Worm (Caenorhabditis elegans) whole organism, late embryonic: ENCODE data around the gene rpb-8.

ENCODE experiments used
- T23F11.4 ChIP-seq: fragments of 200-800 bp; sonication (Bioruptor generic); optimal IDR thresholded peaks from 2 replicates; lab custom pipeline; 2018; ENCODE audit warnings: mild to moderate bottlenecking, missing genetic modification characterization, missing compliant biosample characterization
- ama-1 ChIP-seq: fragments of 150-350 bp; optimal IDR thresholded peaks from 2 replicates; lab custom pipeline; 2014
- ceh-48 ChIP-seq: sonication (generic microtip); optimal IDR thresholded peaks from 2 replicates; lab custom pipeline; 2016; ENCODE audit warnings: missing genetic modification characterization, inconsistent platforms, missing compliant biosample characterization
- ceh-6 ChIP-seq: fragments of 200-800 bp; sonication (Bioruptor generic); optimal IDR thresholded peaks from 2 replicates; lab custom pipeline; 2018; ENCODE audit warnings: mild to moderate bottlenecking, missing genetic modification characterization, missing compliant biosample characterization
- dmd-4 ChIP-seq: sonication (generic microtip); optimal IDR thresholded peaks from 2 replicates; lab custom pipeline; 2016; ENCODE audit warnings: borderline replicate concordance, missing genetic modification characterization, missing compliant biosample characterization
- eyg-1 ChIP-seq: sonication (generic microtip); optimal IDR thresholded peaks from 2 replicates; lab custom pipeline; 2016; ENCODE audit warnings: missing genotype, missing genetic modification characterization, missing compliant biosample characterization
- fkh-10 ChIP-seq: fragments of 150-350 bp; optimal IDR thresholded peaks from 2 replicates; lab custom pipeline; 2014; ENCODE audit warnings: missing biosample characterization, missing genetic modification reagents, missing genetic modification characterization
- madf-2 ChIP-seq: sonication (generic microtip); optimal IDR thresholded peaks from 2 replicates; lab custom pipeline; 2017; ENCODE audit warnings: missing genetic modification characterization, missing compliant biosample characterization
- pqm-1 ChIP-seq: sonication (generic microtip); optimal IDR thresholded peaks from 2 replicates; lab custom pipeline; 2016; ENCODE audit warnings: missing genetic modification characterization, missing compliant biosample characterization
- pros-1 ChIP-seq: fragments of 150-350 bp; optimal IDR thresholded peaks from 2 replicates; lab custom pipeline; 2014; ENCODE audit warnings: missing biosample characterization, missing genetic modification reagents, missing genetic modification characterization
- ttx-3 ChIP-seq: sonication (generic microtip); optimal IDR thresholded peaks from 2 replicates; lab custom pipeline; 2016; ENCODE audit warnings: missing genetic modification reagents, missing genetic modification characterization, missing compliant biosample characterization

DNA sequence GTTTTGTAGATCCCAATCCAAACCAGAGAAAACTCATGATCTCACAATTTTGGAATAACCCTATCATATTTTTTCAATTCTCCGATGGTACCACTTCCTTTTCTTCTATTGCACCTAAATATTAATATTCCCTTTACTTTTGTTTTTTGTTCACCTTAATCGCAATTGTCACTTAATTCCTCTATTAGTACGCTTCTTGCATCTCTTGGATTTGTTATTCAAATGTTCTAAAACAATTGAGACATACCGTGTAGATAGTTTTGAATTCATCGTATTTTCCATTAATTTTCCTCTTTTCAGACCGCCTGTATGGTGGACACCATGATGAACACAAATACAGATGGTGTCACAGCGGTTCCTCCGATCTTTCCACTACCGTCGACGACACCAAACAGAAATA is 34.0 kb upstream of the rpb-8 start, which contains the start of gene flh-2:
- TF ChIP-seq eyg-1 (no peak), T23F11.4 (no peak), pros-1 (tag; lab: Kevin White, UChicago) (no peak), ceh-48 (no peak), ama-1 (lab: Kevin White, UChicago) (no peak), ceh-6 (GFP tag; lab: Kevin White, UChicago) (no peak), fkh-10 (no peak), madf-2 (no peak), pqm-1 (no peak), ttx-3 (tag; lab: Kevin White, UChicago) (no peak), dmd-4 (tag; lab: Kevin White, UChicago) (no peak)
